Worm (Caenorhabditis elegans) whole organism, young adult: ENCODE measurements around the gene T28A8.8.

Source experiments
- B0035.1 ChIP-seq: sonication (generic microtip); optimal IDR thresholded peaks from 2 replicates; lab custom pipeline; 2016; ENCODE audit warnings: missing genetic modification characterization, mild to moderate bottlenecking, missing compliant biosample characterization, missing genotype, missing genetic modification reagents
- F22D6.2 ChIP-seq: sonication (generic microtip); optimal IDR thresholded peaks from 2 replicates; lab custom pipeline; 2016; ENCODE audit warnings: mild to moderate bottlenecking, missing genetic modification characterization, missing compliant biosample characterization
- ama-1 ChIP-seq, 3 experiments: fragments of 150-350 bp in 1 of 3; sonication (generic microtip) in 2 of 3; optimal IDR thresholded peaks; 2 replicates each; lab custom pipeline; 2014 to 2018; ENCODE audit warnings: missing biosample characterization in 2 of 3, missing genetic modification characterization in 2 of 3, missing genetic modification reagents in 2 of 3
- die-1 ChIP-seq: sonication (generic microtip); optimal IDR thresholded peaks from 2 replicates; lab custom pipeline; 2016; ENCODE audit warnings: missing genotype, mild to moderate bottlenecking, missing genetic modification characterization, missing compliant biosample characterization
- efl-1 ChIP-seq: fragments of 150-350 bp; optimal IDR thresholded peaks from 2 replicates; lab custom pipeline; 2014; ENCODE audit warnings: missing biosample characterization, missing genetic modification reagents, missing genetic modification characterization
- egl-18 ChIP-seq: fragments of 200-800 bp; sonication (Bioruptor generic); IDR thresholded peaks from 2 replicates; pipeline ENCODE4 v1.3.6; 2022; ENCODE audit warnings: missing genetic modification reagents, missing genetic modification characterization, missing compliant biosample characterization
- hlh-26 ChIP-seq: fragments of 200-800 bp; sonication (Bioruptor generic); conservative IDR thresholded peaks from 2 replicates; pipeline ENCODE4 v1.3.6; 2022; ENCODE audit warnings: missing genetic modification reagents, missing genetic modification characterization, missing compliant biosample characterization
- nfya-1 ChIP-seq: sonication (generic microtip); optimal IDR thresholded peaks from 2 replicates; lab custom pipeline; 2017; ENCODE audit warnings: antibody characterized with exemption, missing compliant biosample characterization, missing genetic modification characterization, borderline replicate concordance; ENCODE audit not compliant: insufficient read depth
- zim-3 ChIP-seq: sonication (generic microtip); optimal IDR thresholded peaks from 2 replicates; lab custom pipeline; 2017; ENCODE audit warnings: mild to moderate bottlenecking, missing genetic modification characterization, moderate library complexity, missing compliant biosample characterization

DNA sequence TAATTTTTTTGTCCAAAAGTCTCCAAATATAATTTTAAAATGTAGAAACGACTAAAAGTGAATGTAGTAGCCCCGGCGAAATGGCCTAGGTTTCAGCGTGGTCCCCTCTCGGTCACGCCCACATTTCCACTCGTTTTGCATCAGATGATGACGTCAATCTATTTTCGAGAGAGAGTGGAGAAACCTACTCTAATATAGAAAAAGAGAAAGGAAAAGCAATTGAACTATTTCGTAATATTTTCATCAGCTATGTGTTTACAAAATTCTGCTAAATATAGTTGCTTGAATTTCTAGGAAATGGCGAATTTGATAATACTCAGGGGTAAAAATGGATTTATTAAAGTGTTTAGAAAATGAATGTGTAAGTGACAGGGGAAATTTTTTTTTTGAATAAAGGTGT, 46.8 kb upstream of the T28A8.8 start:
- TF ChIP-seq nfya-1 (tag; lab: Kevin White, UChicago) (no peak), F22D6.2 (tag; lab: Kevin White, UChicago) (no peak), hlh-26 (GFP tag; lab: Robert Waterston, UW) (no peak), die-1 (tag; lab: Kevin White, UChicago) (no peak), zim-3 (tag; lab: Kevin White, UChicago) (no peak), egl-18 (GFP tag; lab: Robert Waterston, UW) (no peak), efl-1 (GFP tag; lab: Kevin White, UChicago) (no peak), B0035.1 (no peak), ama-1 (optimal IDR thresholded peaks at IDR 0.05; lab: Kevin White, UChicago) (no peak), ama-1 (GFP tag; optimal IDR thresholded peaks at IDR 0.05; lab: Kevin White, UChicago) (no peak)
